Fruit fly (Drosophila melanogaster) whole organism, embryonic: ENCODE data around the gene BomT3.

Source experiments
- B-H2 ChIP-seq: fragments of 200-800 bp; sonication (Bioruptor generic); optimal IDR thresholded peaks from 2 replicates; lab custom pipeline; 2018; ENCODE audit warnings: missing biosample characterization, mild to moderate bottlenecking, missing genetic modification characterization
- CG10147 ChIP-seq: fragments of 200-800 bp; sonication (Bioruptor generic); optimal IDR thresholded peaks from 2 replicates; lab custom pipeline; 2019; ENCODE audit warnings: missing biosample characterization, mild to moderate bottlenecking, missing genetic modification characterization, moderate library complexity
- CG10274 ChIP-seq: fragments of 200-800 bp; sonication (Bioruptor generic); optimal IDR thresholded peaks from 3 replicates; lab custom pipeline; 2017; ENCODE audit warnings: missing biosample characterization, mild to moderate bottlenecking, missing genetic modification characterization
- CG10431 ChIP-seq: fragments of 200-800 bp; sonication (Bioruptor generic); optimal IDR thresholded peaks from 3 replicates; lab custom pipeline; 2018; ENCODE audit warnings: missing biosample characterization, mild to moderate bottlenecking, missing genetic modification characterization
- CG12236 ChIP-seq: fragments of 200-800 bp; sonication (Bioruptor generic); optimal IDR thresholded peaks from 2 replicates; lab custom pipeline; 2016; ENCODE audit warnings: missing biosample characterization, missing genetic modification characterization
- CG1233 ChIP-seq: fragments of 200-800 bp; sonication (Bioruptor generic); optimal IDR thresholded peaks from 4 replicates; lab custom pipeline; 2018; ENCODE audit warnings: missing biosample characterization, mild to moderate bottlenecking, missing genetic modification characterization
- CG12659 ChIP-seq: fragments of 200-800 bp; sonication (Bioruptor generic); optimal IDR thresholded peaks from 3 replicates; lab custom pipeline; 2017; ENCODE audit warnings: mild to moderate bottlenecking, missing biosample characterization, missing genetic modification reagents, missing genetic modification characterization
- CG17612 ChIP-seq: fragments of 200-800 bp; sonication (Bioruptor generic); IDR thresholded peaks from 2 replicates; pipeline ENCODE4 v1.3.6; 2022; ENCODE audit warnings: missing biosample characterization, missing genetic modification characterization
- CG18476 ChIP-seq: fragments of 200-800 bp; sonication (Bioruptor generic); optimal IDR thresholded peaks from 2 replicates; lab custom pipeline; 2016; ENCODE audit warnings: missing biosample characterization, mild to moderate bottlenecking, missing genetic modification characterization
- CG2712 ChIP-seq: fragments of 200-800 bp; optimal IDR thresholded peaks from 3 replicates; lab custom pipeline; 2019; ENCODE audit warnings: missing biosample characterization, mild to moderate bottlenecking, missing genetic modification characterization, moderate library complexity
- CG34376 ChIP-seq: fragments of 200-800 bp; sonication (Bioruptor generic); optimal IDR thresholded peaks from 2 replicates; lab custom pipeline; 2018; ENCODE audit warnings: missing biosample characterization, mild to moderate bottlenecking, missing genetic modification characterization
- CG3838 ChIP-seq: fragments of 200-800 bp; sonication (Bioruptor generic); optimal IDR thresholded peaks from 3 replicates; lab custom pipeline; 2016; ENCODE audit warnings: missing biosample characterization, missing genetic modification characterization
- CG3847 ChIP-seq: fragments of 200-800 bp; sonication (Bioruptor generic); IDR thresholded peaks from 2 replicates; pipeline ENCODE4 v1.3.6; 2022; ENCODE audit warnings: missing biosample characterization, missing genetic modification characterization
- CG4360 ChIP-seq: fragments of 200-800 bp; sonication (Bioruptor generic); IDR thresholded peaks from 2 replicates; pipeline ENCODE4 v1.3.6; 2022; ENCODE audit warnings: missing biosample characterization, missing genetic modification characterization
- CG43689 ChIP-seq: fragments of 200-800 bp; sonication (Bioruptor generic); IDR thresholded peaks from 2 replicates; pipeline ENCODE4 v1.3.6; 2022; ENCODE audit warnings: missing biosample characterization, missing genetic modification characterization
- CG4730 ChIP-seq: fragments of 200-800 bp; sonication (Bioruptor generic); IDR thresholded peaks from 2 replicates; pipeline ENCODE4 v1.3.6; 2022; ENCODE audit warnings: missing biosample characterization, missing genetic modification characterization
- CG5180 ChIP-seq: fragments of 200-800 bp; sonication (Bioruptor generic); optimal IDR thresholded peaks from 3 replicates; lab custom pipeline; 2017; ENCODE audit warnings: missing biosample characterization, missing genetic modification characterization, mild to moderate bottlenecking, moderate library complexity, missing genetic modification reagents
- CG6791 ChIP-seq: fragments of 200-800 bp; sonication (Bioruptor generic); IDR thresholded peaks from 3 replicates; pipeline ENCODE4 v1.3.6; 2022; ENCODE audit warnings: missing biosample characterization, missing genetic modification characterization; ENCODE audit not compliant: partially characterized antibody
- CG7745 ChIP-seq: fragments of 200-800 bp; sonication (Bioruptor generic); optimal IDR thresholded peaks from 2 replicates; lab custom pipeline; 2018; ENCODE audit warnings: missing biosample characterization, mild to moderate bottlenecking, missing genetic modification characterization, moderate library complexity
- CG8924 ChIP-seq: fragments of 200-800 bp; optimal IDR thresholded peaks from 3 replicates; lab custom pipeline; 2019; ENCODE audit warnings: missing biosample characterization, mild to moderate bottlenecking, missing genetic modification characterization, moderate library complexity
- D ChIP-seq, 2 experiments: fragments of 200-800 bp in 1 of 2; fragments of >200 bp in 1 of 2; sonication (Bioruptor generic) in 1 of 2; optimal IDR thresholded peaks; 2 replicates in 1 of 2; 3 replicates in 1 of 2; lab custom pipeline; 2017; ENCODE audit warnings: mild to moderate bottlenecking in 1 of 2, missing biosample characterization in 1 of 2, missing genetic modification characterization in 1 of 2, missing genetic modification reagents in 1 of 2
- Deaf1 ChIP-seq: fragments of 200-800 bp; optimal IDR thresholded peaks from 3 replicates; lab custom pipeline; 2019; ENCODE audit warnings: missing biosample characterization, mild to moderate bottlenecking, missing genetic modification characterization, moderate library complexity
- Fer1 ChIP-seq: fragments of 200-800 bp; sonication (Bioruptor generic); optimal IDR thresholded peaks from 2 replicates; lab custom pipeline; 2017; ENCODE audit warnings: missing biosample characterization, mild to moderate bottlenecking, missing genetic modification characterization
- HmgZ ChIP-seq: fragments of 200-800 bp; sonication (Bioruptor generic); optimal IDR thresholded peaks from 2 replicates; lab custom pipeline; 2018; ENCODE audit warnings: missing biosample characterization, mild to moderate bottlenecking, missing genetic modification characterization
- Mad ChIP-seq: fragments of 200-800 bp; sonication (Bioruptor generic); optimal IDR thresholded peaks from 2 replicates; lab custom pipeline; 2016; ENCODE audit warnings: missing biosample characterization, missing genetic modification characterization
- NC2α ChIP-seq: fragments of 200-800 bp; sonication (Bioruptor generic); optimal IDR thresholded peaks from 2 replicates; lab custom pipeline; 2016; ENCODE audit warnings: missing biosample characterization, missing genetic modification characterization
- Neu2 ChIP-seq: fragments of 200-800 bp; sonication (Bioruptor generic); optimal IDR thresholded peaks from 3 replicates; lab custom pipeline; 2016; ENCODE audit warnings: missing biosample characterization, missing genetic modification characterization, borderline replicate concordance
- cg ChIP-seq: fragments of 200-800 bp; sonication (Bioruptor generic); optimal IDR thresholded peaks from 3 replicates; lab custom pipeline; 2019; ENCODE audit warnings: missing biosample characterization, mild to moderate bottlenecking, missing genetic modification characterization, moderate library complexity
- dan ChIP-seq: fragments of 200-800 bp; sonication (Bioruptor generic); IDR thresholded peaks from 2 replicates; pipeline ENCODE4 v1.3.6; 2022; ENCODE audit warnings: missing biosample characterization, missing genetic modification characterization
- gce ChIP-seq: fragments of 200-800 bp; sonication (Bioruptor generic); IDR thresholded peaks from 3 replicates; pipeline ENCODE4 v1.3.6; 2022; ENCODE audit warnings: missing biosample characterization, missing genetic modification characterization
- grau ChIP-seq: fragments of 200-800 bp; optimal IDR thresholded peaks from 3 replicates; lab custom pipeline; 2019; ENCODE audit warnings: missing biosample characterization, mild to moderate bottlenecking, missing genetic modification characterization, moderate library complexity
- grn ChIP-seq: fragments of 200-800 bp; sonication (Bioruptor generic); optimal IDR thresholded peaks from 3 replicates; lab custom pipeline; 2017; ENCODE audit warnings: missing biosample characterization, missing genetic modification characterization
- hb ChIP-seq: fragments of 200-800 bp; sonication (Bioruptor generic); IDR thresholded peaks from 3 replicates; pipeline ENCODE4 v1.3.6; 2022; ENCODE audit warnings: missing biosample characterization, missing genetic modification characterization; ENCODE audit not compliant: partially characterized antibody
- jigr1 ChIP-seq: fragments of 200-800 bp; sonication (Bioruptor generic); IDR thresholded peaks from 3 replicates; pipeline ENCODE4 v1.3.6; 2022; ENCODE audit warnings: missing biosample characterization, missing genetic modification characterization
- knrl ChIP-seq: fragments of 200-800 bp; sonication (Bioruptor generic); IDR thresholded peaks from 3 replicates; pipeline ENCODE4 v1.3.6; 2022; ENCODE audit warnings: missing biosample characterization, missing genetic modification characterization; ENCODE audit not compliant: partially characterized antibody
- lov ChIP-seq, 2 experiments: fragments of 200-800 bp in 1 of 2; fragments of >200 bp in 1 of 2; sonication (Bioruptor generic) in 1 of 2; IDR thresholded peaks in 1 of 2; optimal IDR thresholded peaks in 1 of 2; 2 replicates in 1 of 2; 3 replicates in 1 of 2; pipeline versions ENCODE4 v1.3.6 to Lab custom; 2017 to 2022; ENCODE audit warnings: missing biosample characterization in 1 of 2, missing genetic modification characterization in 1 of 2
- nerfin-1 ChIP-seq: fragments of 200-800 bp; sonication (Bioruptor generic); optimal IDR thresholded peaks from 3 replicates; lab custom pipeline; 2019; ENCODE audit warnings: missing biosample characterization, mild to moderate bottlenecking, missing genetic modification characterization, moderate library complexity
- pita ChIP-seq: fragments of 200-800 bp; sonication (Bioruptor generic); optimal IDR thresholded peaks from 2 replicates; lab custom pipeline; 2017; ENCODE audit warnings: missing biosample characterization, mild to moderate bottlenecking, missing genetic modification characterization
- psq ChIP-seq: fragments of 200-800 bp; sonication (Bioruptor generic); optimal IDR thresholded peaks from 2 replicates; lab custom pipeline; 2017; ENCODE audit warnings: missing biosample characterization, missing genetic modification characterization
- sqz ChIP-seq: fragments of 200-800 bp; sonication (Bioruptor generic); optimal IDR thresholded peaks from 3 replicates; lab custom pipeline; 2018; ENCODE audit warnings: missing biosample characterization, mild to moderate bottlenecking, missing genetic modification characterization
- tll ChIP-seq, 2 experiments: fragments of 200-800 bp in 1 of 2; fragments of >200 bp in 1 of 2; sonication (Bioruptor generic) in 1 of 2; optimal IDR thresholded peaks; 2 replicates each; lab custom pipeline; 2017 to 2019; ENCODE audit warnings: missing biosample characterization in 2 of 2, missing genetic modification characterization in 2 of 2, mild to moderate bottlenecking in 1 of 2, moderate library complexity in 1 of 2
- tna ChIP-seq: fragments of 200-800 bp; sonication (Bioruptor generic); IDR thresholded peaks from 2 replicates; pipeline ENCODE4 v1.3.6; 2022; ENCODE audit warnings: missing biosample characterization, missing genetic modification characterization; ENCODE audit not compliant: partially characterized antibody
- ttk ChIP-seq: fragments of 200-800 bp; sonication (Bioruptor generic); IDR thresholded peaks from 2 replicates; pipeline ENCODE4 v2.1.2; 2022; ENCODE audit warnings: missing biosample characterization, missing genetic modification characterization
- twi ChIP-seq: fragments of 200-800 bp; optimal IDR thresholded peaks from 2 replicates; lab custom pipeline; 2019; ENCODE audit warnings: missing biosample characterization, mild to moderate bottlenecking, missing genetic modification characterization, moderate library complexity
- yki ChIP-seq: fragments of >200 bp; optimal IDR thresholded peaks from 3 replicates; lab custom pipeline; 2018
- zen2 ChIP-seq: fragments of 200-800 bp; sonication (Bioruptor generic); IDR thresholded peaks from 3 replicates; pipeline ENCODE4 v1.3.6; 2022; ENCODE audit warnings: missing biosample characterization, missing genetic modification characterization; ENCODE audit not compliant: partially characterized antibody
- zfh1 ChIP-seq: fragments of 200-800 bp; sonication (Bioruptor generic); IDR thresholded peaks from 3 replicates; pipeline ENCODE4 v1.3.6; 2022; ENCODE audit warnings: missing biosample characterization, missing genetic modification characterization

Gene BomT3

DNA sequence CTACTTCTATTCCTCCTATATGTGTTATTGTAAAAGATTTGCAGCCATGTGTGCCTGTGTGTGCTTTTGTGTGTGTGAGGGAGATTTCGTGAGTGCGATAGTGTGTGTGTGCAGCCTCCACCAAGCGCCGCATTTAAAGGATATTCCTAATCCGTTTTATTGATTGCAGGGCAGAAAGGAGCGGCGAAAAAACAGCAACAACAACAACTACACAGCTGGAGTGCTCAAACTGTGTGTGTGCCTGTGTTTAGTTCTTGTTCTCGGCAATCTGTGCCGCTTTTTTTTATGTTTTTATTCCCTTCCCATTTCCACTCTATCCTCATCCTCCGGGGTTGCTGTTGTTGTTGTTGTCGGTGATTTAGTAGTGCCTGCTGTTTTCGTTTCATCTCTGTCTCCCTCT, 48.3 kb upstream of the BomT3 start (continued):
- TF ChIP-seq tll (GFP tag; optimal IDR thresholded peaks at IDR 0.05; lab: Kevin White, UChicago): peak in 1 of 2 experiments; percentile 27
- peak; percentile 37 for TF ChIP-seq CG8924
- peak; percentile 65 for TF ChIP-seq D (optimal IDR thresholded peaks at IDR 0.05; lab: Kevin White, UChicago)
- no peak for TF ChIP-seq D (GFP tag; optimal IDR thresholded peaks at IDR 0.05; lab: Kevin White, UChicago)
- peak; percentile 24 for TF ChIP-seq nerfin-1 (tag; lab: Kevin White, UChicago)
- peak; percentile 12 for TF ChIP-seq psq
- TF ChIP-seq cg (GFP tag; lab: Kevin White, UChicago): peak; percentile 73
- TF ChIP-seq CG4730 (GFP tag; lab: Robert Waterston, UW): no peak
- peak; percentile 76 for TF ChIP-seq twi
- peak; percentile 27 for TF ChIP-seq CG10431
- peak; percentile 77 for TF ChIP-seq sqz (GFP tag; lab: Kevin White, UChicago)
- TF ChIP-seq Neu2: peak; percentile 70
- peak; percentile 10 for TF ChIP-seq CG7745 (tag; lab: Kevin White, UChicago)

DNA sequence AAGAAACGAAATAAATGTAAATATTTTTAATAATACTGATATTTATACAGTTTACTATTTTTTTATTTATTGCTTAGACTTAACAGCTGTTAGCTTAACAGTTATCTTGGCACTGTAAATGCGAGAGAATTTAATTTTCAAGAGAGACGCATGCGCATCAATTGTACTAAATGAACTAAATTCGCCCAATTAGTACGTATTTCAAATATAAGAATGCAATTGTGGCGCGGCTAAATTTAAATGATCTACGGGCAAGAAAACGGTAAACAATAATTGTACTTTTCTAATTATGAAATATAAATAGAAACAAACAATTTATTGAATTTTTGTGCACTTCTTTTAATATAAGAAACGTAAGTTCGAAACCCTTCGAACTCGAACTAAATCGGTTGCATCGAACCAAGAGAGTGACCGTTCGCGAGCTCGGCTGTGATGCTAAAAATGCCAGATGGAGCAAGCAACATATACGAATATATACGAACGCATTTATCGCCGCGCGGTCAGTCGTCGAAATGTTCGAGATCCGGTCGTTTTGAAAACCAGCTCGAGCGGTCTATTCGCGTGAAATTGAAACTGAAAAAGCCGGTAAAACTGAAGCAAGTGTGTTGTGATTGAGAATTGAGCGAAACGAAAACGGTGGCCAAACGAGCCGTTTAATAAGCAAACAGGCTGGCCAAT, 47.3 kb upstream of the BomT3 start, which contains the start of gene SKIP:
TSS of gene SKIP (plus strand) at position 494 of the 678 bp plus-strand sequence.
- TF ChIP-seq CG4360 (GFP tag; lab: Robert Waterston, UW) (peak; percentile 65; the same call in 1 of the 2 replicates), hb (GFP tag; lab: Robert Waterston, UW) (peak; percentile 22; the same call in 1 of the 3 replicates), CG34376 (GFP tag; lab: Kevin White, UChicago) (peak; percentile 14), CG3847 (GFP tag; lab: Robert Waterston, UW) (no peak), CG7745 (tag; lab: Kevin White, UChicago) (no peak), yki (lab: Kevin White, UChicago) (no peak), dan (GFP tag; lab: Robert Waterston, UW) (no peak), grau (tag; lab: Kevin White, UChicago) (peak; percentile 11), jigr1 (GFP tag; lab: Robert Waterston, UW) (no peak), NC2α (GFP tag; lab: Kevin White, UChicago) (peak; percentile 70), CG2712 (peak; percentile 28), CG10274 (no peak), CG1233 (GFP tag; lab: Kevin White, UChicago) (peak; percentile 27), zfh1 (GFP tag; lab: Robert Waterston, UW) (peak; percentile 36; the same call in 1 of the 3 replicates), CG5180 (peak; percentile 100), CG17612 (GFP tag; lab: Robert Waterston, UW) (no peak), zen2 (no peak), CG6791 (GFP tag; lab: Robert Waterston, UW) (no peak), Deaf1 (tag; lab: Kevin White, UChicago) (peak; percentile 94), HmgZ (tag; lab: Kevin White, UChicago) (no peak), tna (GFP tag; lab: Robert Waterston, UW) (peak; percentile 59), ttk (GFP tag; lab: Robert Waterston, UW) (no peak), pita (GFP tag; lab: Kevin White, UChicago) (no peak), CG18476 (no peak), grn (GFP tag; lab: Kevin White, UChicago) (no peak), Mad (no peak), knrl (GFP tag; lab: Robert Waterston, UW) (peak; percentile 45; the same call in 1 of the 3 replicates), B-H2 (GFP tag; lab: Kevin White, UChicago) (peak; percentile 13), CG10147 (GFP tag; lab: Kevin White, UChicago) (no peak), CG43689 (GFP tag; lab: Robert Waterston, UW) (no peak), Fer1 (no peak), CG12659 (GFP tag; lab: Kevin White, UChicago) (peak; percentile 49), lov (optimal IDR thresholded peaks at IDR 0.05; lab: Kevin White, UChicago) (no peak), lov (GFP tag; IDR thresholded peaks at IDR 0.05; lab: Robert Waterston, UW) (no peak), CG12236 (GFP tag; lab: Kevin White, UChicago) (no peak), CG3838 (no peak), gce (GFP tag; lab: Robert Waterston, UW) (no peak)
